Worm (Caenorhabditis elegans) whole organism, L1 larva: Measurements from ENCODE around the gene rnh-1.0.

Experiments used
- isw-1 ChIP-seq: fragments of 200-800 bp; sonication (Bioruptor generic); IDR thresholded peaks from 2 replicates; pipeline ENCODE4 v1.3.6; 2022; ENCODE audit warnings: missing genetic modification characterization, missing compliant biosample characterization
- nhr-11 ChIP-seq: fragments of 150-350 bp; optimal IDR thresholded peaks from 2 replicates; lab custom pipeline; 2014; ENCODE audit warnings: missing biosample characterization, missing genetic modification characterization
- nhr-28 ChIP-seq: fragments of 150-350 bp; optimal IDR thresholded peaks from 2 replicates; lab custom pipeline; 2014; ENCODE audit warnings: missing biosample characterization, missing genetic modification characterization
- rnt-1 ChIP-seq: sonication (generic microtip); optimal IDR thresholded peaks from 2 replicates; lab custom pipeline; 2016; ENCODE audit warnings: mild to moderate bottlenecking, missing genetic modification characterization, moderate library complexity, missing compliant biosample characterization

DNA sequence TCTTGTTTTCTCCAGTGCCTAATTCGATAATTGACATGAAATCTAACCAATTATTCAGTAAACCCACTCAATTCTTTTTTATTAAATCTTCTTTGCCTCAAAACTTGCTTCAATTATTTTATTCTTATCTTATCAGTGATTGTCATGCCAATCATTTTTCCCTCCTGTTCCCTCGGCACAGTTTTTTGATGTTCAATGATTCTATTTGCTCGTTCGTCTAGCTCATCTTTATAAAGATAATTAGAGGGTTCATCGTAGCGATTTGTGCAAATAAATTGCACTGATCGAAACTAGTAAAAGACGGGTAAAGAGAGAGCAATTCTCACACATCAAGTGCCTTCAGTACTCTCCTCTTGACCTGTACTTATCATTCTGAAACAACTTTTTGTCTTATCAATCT lies 27.5 kb upstream of the rnh-1.0 start:
- TF ChIP-seq nhr-28, result no peak
- TF ChIP-seq rnt-1, result no peak
- TF ChIP-seq nhr-11 (tag; lab: Kevin White, UChicago), result no peak
- TF ChIP-seq isw-1, result no peak
